Worm (Caenorhabditis elegans): ENCODE data around the gene H23N18.5.

The H23N18.5 gene

DNA sequence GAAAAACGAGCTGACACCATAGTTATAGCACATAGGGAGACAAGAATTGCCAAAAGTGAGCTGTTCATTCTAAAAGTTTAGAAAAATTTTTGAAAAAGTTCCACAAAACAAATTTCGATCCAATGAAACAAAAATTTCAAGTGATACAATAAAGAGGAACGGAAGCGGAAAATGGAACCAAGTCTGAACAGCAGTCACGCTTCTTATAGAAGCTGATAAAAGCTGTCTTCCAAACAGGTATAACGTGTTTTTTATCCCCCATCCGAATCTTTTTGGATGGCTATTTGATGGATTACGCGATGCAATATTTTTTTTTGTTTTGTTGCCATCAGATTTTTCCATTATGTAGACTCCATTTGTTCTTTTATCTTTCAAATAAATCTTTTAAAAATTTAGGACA, at the start of gene H23N18.5:
Gene H23N18.5, minus strand, starts transcription at position 69 of the 400 bp plus-strand sequence.
- TF ChIP-seq blmp-1 (tag; optimal IDR thresholded peaks at IDR 0.05) (peak; percentile 10), ztf-4 (tag; optimal IDR thresholded peaks at IDR 0.05) (peak; percentile 10), nhr-85 (tag) (no peak), elt-2 (tag; optimal IDR thresholded peaks at IDR 0.05) (no peak), nhr-11 (tag; optimal IDR thresholded peaks at IDR 0.05) (no peak)

DNA sequence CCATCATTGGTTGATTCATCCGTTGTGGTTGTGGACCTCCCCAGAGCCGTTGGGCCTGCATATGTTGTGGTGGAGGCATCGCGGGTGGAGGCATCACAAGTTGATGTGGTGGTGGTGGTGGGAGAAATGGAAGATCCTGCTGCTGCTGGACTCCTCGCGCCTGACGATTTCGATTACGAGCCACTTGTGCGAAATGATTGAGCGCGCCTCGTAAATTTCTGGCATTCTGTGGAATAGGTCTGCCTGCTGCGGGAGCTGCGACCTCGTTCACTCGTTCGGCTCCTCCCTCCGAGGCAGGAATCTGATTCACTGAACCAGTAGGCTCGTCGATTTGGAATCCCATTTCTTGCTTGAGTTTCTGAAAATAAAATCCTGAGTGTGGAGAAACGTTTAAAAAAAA, 48.5 kb upstream of the H23N18.5 start:
- TF ChIP-seq alr-1 (tag; optimal IDR thresholded peaks at IDR 0.05; ENCODE audit: borderline replicate concordance) (no peak), ets-5 (GFP tag; IDR thresholded peaks at IDR 0.05) (no peak), sptf-1 (tag; optimal IDR thresholded peaks at IDR 0.05) (no peak), ces-1 (GFP tag; optimal IDR thresholded peaks at IDR 0.05) (no peak), lin-13 (GFP tag; optimal IDR thresholded peaks at IDR 0.05) (no peak), mdl-1 (tag; optimal IDR thresholded peaks at IDR 0.05) (no peak), pag-3 (tag; optimal IDR thresholded peaks at IDR 0.05; ENCODE audit: borderline replicate concordance, insufficient read depth) (no peak), fos-1 (tag; optimal IDR thresholded peaks at IDR 0.05) (no peak), unc-98 (GFP tag; IDR thresholded peaks at IDR 0.05) (no peak), unc-62 (GFP tag; optimal IDR thresholded peaks at IDR 0.05) (no peak), nhr-28 (tag; optimal IDR thresholded peaks at IDR 0.05) (no peak), nhr-76 (tag; optimal IDR thresholded peaks at IDR 0.05) (no peak), efl-3 (GFP tag; optimal IDR thresholded peaks at IDR 0.05) (no peak), ceh-8 (GFP tag; optimal IDR thresholded peaks at IDR 0.05) (no peak), dsc-1 (tag; optimal IDR thresholded peaks at IDR 0.05) (no peak), mef-2 (tag; optimal IDR thresholded peaks at IDR 0.05) (no peak), hlh-17 (GFP tag; optimal IDR thresholded peaks at IDR 0.05; ENCODE audit: borderline replicate concordance) (no peak), ztf-11 (tag; optimal IDR thresholded peaks at IDR 0.05) (no peak), nhr-11 (tag; optimal IDR thresholded peaks at IDR 0.05) (no peak)

DNA sequence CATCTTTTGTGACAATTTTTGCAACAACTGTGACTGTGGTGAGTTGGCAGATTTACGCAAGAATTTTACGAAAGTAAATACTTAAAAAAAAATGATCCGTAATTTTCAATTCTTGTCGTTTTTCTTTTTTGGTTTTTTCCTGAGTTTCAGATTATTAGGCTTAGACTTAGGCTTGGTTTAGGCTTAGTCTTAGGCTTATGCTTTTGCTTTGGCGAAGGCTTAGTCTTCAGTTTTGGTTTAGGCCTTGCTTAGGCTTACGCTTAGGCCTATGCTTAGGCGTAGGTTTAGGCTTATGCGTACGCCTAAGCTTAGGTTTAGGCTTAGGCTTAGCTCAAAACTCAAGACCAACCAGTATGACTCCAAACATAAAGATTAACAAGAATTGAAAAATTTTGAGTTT, 45.4 kb upstream of the H23N18.5 start:
- TF ChIP-seq mef-2 (tag; optimal IDR thresholded peaks at IDR 0.05) (no peak), nhr-237 (tag; optimal IDR thresholded peaks at IDR 0.05) (no peak), snpc-4 (tag; optimal IDR thresholded peaks at IDR 0.05) (no peak), sup-37 (GFP tag; optimal IDR thresholded peaks at IDR 0.05) (no peak), sox-4 (tag; optimal IDR thresholded peaks at IDR 0.05) (no peak), dpl-1 (GFP tag; optimal IDR thresholded peaks at IDR 0.05) (no peak), ceh-8 (GFP tag; optimal IDR thresholded peaks at IDR 0.05) (no peak), tlp-1 (tag; optimal IDR thresholded peaks at IDR 0.05) (no peak), nhr-47 (tag; optimal IDR thresholded peaks at IDR 0.05) (no peak), lin-14 (GFP tag; optimal IDR thresholded peaks at IDR 0.05) (no peak)

DNA sequence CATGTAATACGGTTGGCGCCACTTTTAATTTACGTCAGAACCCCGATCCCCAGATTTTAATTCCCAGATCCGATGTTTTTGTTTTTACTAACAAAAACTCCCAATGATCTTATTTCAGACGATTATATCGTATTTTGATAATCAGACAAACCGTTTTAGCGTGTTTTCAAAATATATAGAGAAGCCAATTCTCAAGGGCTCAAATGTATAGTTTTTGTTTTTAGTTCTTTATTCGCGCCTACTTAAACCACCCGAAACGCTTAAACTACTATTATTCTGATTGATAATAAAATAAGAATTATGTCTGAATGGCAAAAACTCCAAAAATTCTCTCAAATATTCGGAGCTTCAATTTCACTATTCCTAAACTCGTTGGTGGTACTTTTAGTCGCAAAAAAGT, 44.3 kb upstream of the H23N18.5 start, which contains the start of gene str-208:
Gene str-208, plus strand, starts transcription at position 301 of the 400 bp plus-strand sequence.
- no peak for TF ChIP-seq efl-1 (optimal IDR thresholded peaks at IDR 0.05)
- TF ChIP-seq efl-1 (GFP tag; optimal IDR thresholded peaks at IDR 0.05 in 1 of 2) = peak in 1 of 2 experiments; percentile 4
- TF ChIP-seq sox-4 (tag; optimal IDR thresholded peaks at IDR 0.05) = no peak

DNA sequence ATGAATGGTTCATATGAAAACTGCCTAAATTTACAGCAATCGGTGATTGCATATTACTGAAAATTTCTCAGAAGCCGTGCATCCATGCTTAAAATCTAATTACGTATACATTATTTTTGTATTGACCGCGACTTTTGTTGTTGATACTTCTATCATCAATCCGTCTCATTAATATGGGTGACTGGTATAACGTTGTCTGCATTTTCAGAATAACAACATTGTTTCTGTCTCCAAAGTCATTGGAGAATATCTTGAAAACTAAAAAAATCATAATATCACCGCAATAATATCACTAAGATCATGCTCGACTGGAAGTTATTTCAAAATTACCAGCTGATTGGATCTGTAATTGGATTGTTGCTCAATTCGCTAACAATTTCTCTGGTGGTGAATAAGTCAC, 39.3 kb upstream of the H23N18.5 start, which contains the start of gene str-207:
Gene str-207, plus strand, starts transcription at position 301 of the 400 bp plus-strand sequence.
- no peak for TF ChIP-seq efl-1 (optimal IDR thresholded peaks at IDR 0.05)
- peak in 1 of 2 experiments; percentile 63 for TF ChIP-seq efl-1 (GFP tag; optimal IDR thresholded peaks at IDR 0.05 in 1 of 2)
- TF ChIP-seq mef-2 (tag; optimal IDR thresholded peaks at IDR 0.05) = no peak

DNA sequence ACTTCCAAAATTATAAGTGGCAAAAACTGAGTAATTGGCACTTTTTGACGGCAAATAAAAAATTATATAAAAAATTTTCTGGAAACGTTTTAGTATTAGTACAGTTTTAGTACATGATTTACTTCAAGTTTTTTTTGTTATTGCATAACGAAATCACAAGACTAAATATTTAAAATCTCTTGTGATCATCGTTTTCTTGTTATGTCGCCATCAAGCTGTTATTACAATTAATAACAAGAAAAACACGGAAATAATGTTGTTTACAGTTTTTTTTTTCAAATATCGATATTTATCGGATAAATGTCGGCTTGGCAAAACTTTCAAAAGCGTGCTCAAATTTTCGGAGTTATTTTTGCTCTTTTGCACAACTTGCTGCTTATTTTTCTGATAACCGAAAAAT, 36.5 kb upstream of the H23N18.5 start, which contains the start of gene str-209:
Gene str-209, plus strand, starts transcription at position 301 of the 400 bp plus-strand sequence.
- no peak for TF ChIP-seq efl-3 (GFP tag; optimal IDR thresholded peaks at IDR 0.05)
- TF ChIP-seq fkh-4 (tag; optimal IDR thresholded peaks at IDR 0.05; ENCODE audit: borderline replicate concordance) = no peak
- no peak for TF ChIP-seq nhr-11 (tag; optimal IDR thresholded peaks at IDR 0.05)
- no peak for TF ChIP-seq nhr-85 (tag)
- no peak for TF ChIP-seq fkh-8 (tag; optimal IDR thresholded peaks at IDR 0.05)
- TF ChIP-seq Y116A8C.19 (tag; optimal IDR thresholded peaks at IDR 0.05; ENCODE audit: borderline replicate concordance) = no peak
- no peak for TF ChIP-seq lin-39 (tag; optimal IDR thresholded peaks at IDR 0.05)
- TF ChIP-seq hpl-2 (GFP tag; optimal IDR thresholded peaks at IDR 0.05) = no peak
- TF ChIP-seq zip-4 (GFP tag; optimal IDR thresholded peaks at IDR 0.05) = no peak
- no peak for TF ChIP-seq nhr-20 (tag; optimal IDR thresholded peaks at IDR 0.05)
- no peak for TF ChIP-seq ceh-8 (GFP tag; optimal IDR thresholded peaks at IDR 0.05)
- no peak for TF ChIP-seq pag-3 (tag; optimal IDR thresholded peaks at IDR 0.05; ENCODE audit: borderline replicate concordance, insufficient read depth)
- no peak for TF ChIP-seq fkh-10 (GFP tag; optimal IDR thresholded peaks at IDR 0.05)
- TF ChIP-seq nhr-12 (tag; optimal IDR thresholded peaks at IDR 0.05) = no peak
- TF ChIP-seq tlp-1 (tag; optimal IDR thresholded peaks at IDR 0.05) = no peak
- TF ChIP-seq F16B12.6 (tag; optimal IDR thresholded peaks at IDR 0.05) = no peak
- no peak for TF ChIP-seq unc-62 (GFP tag; optimal IDR thresholded peaks at IDR 0.05)
